Worm (Caenorhabditis elegans) whole organism, L3 larva: ENCODE measurements around the gene txt-9.

Experiments
- R02D3.7 ChIP-seq: fragments of 150-350 bp; optimal IDR thresholded peaks from 2 replicates; lab custom pipeline; 2014; ENCODE audit warnings: missing biosample characterization, missing genetic modification characterization
- ZK546.5 ChIP-seq: sonication (generic microtip); optimal IDR thresholded peaks from 2 replicates; lab custom pipeline; 2017; ENCODE audit warnings: missing biosample characterization, missing genetic modification characterization
- aly-2 ChIP-seq: fragments of 150-350 bp; optimal IDR thresholded peaks from 2 replicates; lab custom pipeline; 2014; ENCODE audit warnings: missing biosample characterization, missing genetic modification characterization
- ama-1 ChIP-seq: fragments of 150-350 bp; optimal IDR thresholded peaks from 2 replicates; lab custom pipeline; 2018
- ceh-16 ChIP-seq: sonication (generic microtip); optimal IDR thresholded peaks from 2 replicates; lab custom pipeline; 2017; ENCODE audit warnings: missing biosample characterization, missing genetic modification characterization
- ceh-28 ChIP-seq: fragments of 150-350 bp; optimal IDR thresholded peaks from 2 replicates; lab custom pipeline; 2014; ENCODE audit warnings: missing biosample characterization, missing genetic modification reagents, missing genetic modification characterization
- daf-12 ChIP-seq: fragments of 150-350 bp; optimal IDR thresholded peaks from 2 replicates; lab custom pipeline; 2014; ENCODE audit warnings: missing biosample characterization, missing genetic modification reagents, missing genetic modification characterization
- egl-27 ChIP-seq: sonication (generic microtip); optimal IDR thresholded peaks from 4 replicates; lab custom pipeline; 2017; ENCODE audit warnings: missing biosample characterization, missing genetic modification reagents, missing genetic modification characterization
- elt-1 ChIP-seq: fragments of 150-350 bp; optimal IDR thresholded peaks from 2 replicates; lab custom pipeline; 2014; ENCODE audit warnings: missing biosample characterization, missing genetic modification characterization
- elt-2 ChIP-seq: sonication (generic microtip); optimal IDR thresholded peaks from 2 replicates; lab custom pipeline; 2016; ENCODE audit warnings: missing genetic modification reagents, mild to moderate bottlenecking, missing genetic modification characterization, missing compliant biosample characterization
- elt-3 ChIP-seq, 3 experiments: fragments of 150-350 bp in 1 of 3; sonication (generic microtip) in 2 of 3; optimal IDR thresholded peaks; 2 replicates in 2 of 3; 4 replicates in 1 of 3; lab custom pipeline; 2014 to 2017; ENCODE audit warnings: missing biosample characterization in 3 of 3, missing genetic modification characterization in 3 of 3
- eor-1 ChIP-seq, 2 experiments: fragments of 150-350 bp; optimal IDR thresholded peaks; 2 replicates each; lab custom pipeline; 2014 to 2018; ENCODE audit warnings: missing biosample characterization in 2 of 2, missing genetic modification characterization in 2 of 2
- fkh-2 ChIP-seq: fragments of 150-350 bp; optimal IDR thresholded peaks from 2 replicates; lab custom pipeline; 2014; ENCODE audit warnings: missing biosample characterization, missing genetic modification reagents, missing genetic modification characterization
- fos-1 ChIP-seq: fragments of 150-350 bp; optimal IDR thresholded peaks from 2 replicates; lab custom pipeline; 2014; ENCODE audit warnings: missing biosample characterization, missing genetic modification characterization
- hmg-11 ChIP-seq: sonication (generic microtip); optimal IDR thresholded peaks from 2 replicates; lab custom pipeline; 2016; ENCODE audit warnings: missing genetic modification characterization, missing compliant biosample characterization
- lin-15B ChIP-seq: fragments of 150-350 bp; optimal IDR thresholded peaks from 2 replicates; lab custom pipeline; 2014; ENCODE audit warnings: missing biosample characterization, missing genetic modification characterization
- lin-39 ChIP-seq: fragments of 150-350 bp; optimal IDR thresholded peaks from 2 replicates; lab custom pipeline; 2018; ENCODE audit warnings: missing biosample characterization, missing genetic modification reagents, missing genetic modification characterization
- mml-1 ChIP-seq: fragments of 150-350 bp; sonication (generic microtip); optimal IDR thresholded peaks from 3 replicates; lab custom pipeline; 2014; ENCODE audit warnings: missing biosample characterization, missing genetic modification characterization
- nhr-11 ChIP-seq: fragments of 150-350 bp; optimal IDR thresholded peaks from 2 replicates; lab custom pipeline; 2014; ENCODE audit warnings: missing biosample characterization, missing genetic modification characterization
- nhr-12 ChIP-seq: fragments of 150-350 bp; optimal IDR thresholded peaks from 2 replicates; lab custom pipeline; 2014; ENCODE audit warnings: missing biosample characterization, missing genetic modification characterization
- nhr-23 ChIP-seq: fragments of 150-350 bp; optimal IDR thresholded peaks from 2 replicates; lab custom pipeline; 2014; ENCODE audit warnings: missing biosample characterization, missing genetic modification reagents, missing genetic modification characterization
- nhr-237 ChIP-seq: fragments of 150-350 bp; optimal IDR thresholded peaks from 2 replicates; lab custom pipeline; 2014; ENCODE audit warnings: missing biosample characterization, missing genetic modification characterization
- nhr-25 ChIP-seq: sonication (generic microtip); optimal IDR thresholded peaks from 2 replicates; lab custom pipeline; 2017; ENCODE audit warnings: missing biosample characterization, missing genetic modification characterization
- nhr-28 ChIP-seq: fragments of 150-350 bp; optimal IDR thresholded peaks from 2 replicates; lab custom pipeline; 2014; ENCODE audit warnings: missing biosample characterization, missing genetic modification characterization
- nhr-43 ChIP-seq: sonication (generic microtip); optimal IDR thresholded peaks from 2 replicates; lab custom pipeline; 2016; ENCODE audit warnings: mild to moderate bottlenecking, missing genetic modification characterization, missing compliant biosample characterization; ENCODE audit not compliant: poor library complexity, severe bottlenecking
- nhr-77 ChIP-seq: fragments of 150-350 bp; optimal IDR thresholded peaks from 2 replicates; lab custom pipeline; 2014; ENCODE audit warnings: missing biosample characterization, missing genetic modification characterization
- pha-4 ChIP-seq: fragments of 150-350 bp; optimal IDR thresholded peaks from 2 replicates; lab custom pipeline; 2014; ENCODE audit warnings: missing biosample characterization, missing genetic modification reagents, missing genetic modification characterization
- pqm-1 ChIP-seq: fragments of 150-350 bp; optimal IDR thresholded peaks from 2 replicates; lab custom pipeline; 2017; ENCODE audit warnings: missing biosample characterization, missing genetic modification characterization, inconsistent platforms
- sea-2 ChIP-seq: fragments of 150-350 bp; sonication (generic microtip); optimal IDR thresholded peaks from 4 replicates; lab custom pipeline; 2014; ENCODE audit warnings: missing biosample characterization, missing genetic modification reagents, missing genetic modification characterization
- skn-1 ChIP-seq: fragments of 150-350 bp; optimal IDR thresholded peaks from 2 replicates; lab custom pipeline; 2014; ENCODE audit warnings: missing biosample characterization, missing genetic modification characterization
- snpc-4 ChIP-seq: fragments of 150-350 bp; optimal IDR thresholded peaks from 2 replicates; lab custom pipeline; 2014; ENCODE audit warnings: missing biosample characterization, missing genetic modification characterization
- unc-39 ChIP-seq: sonication (generic microtip); optimal IDR thresholded peaks from 4 replicates; lab custom pipeline; 2017; ENCODE audit warnings: missing biosample characterization, missing genetic modification characterization
- ztf-4 ChIP-seq: fragments of 150-350 bp; optimal IDR thresholded peaks from 2 replicates; lab custom pipeline; 2014; ENCODE audit warnings: missing biosample characterization, missing genetic modification characterization

The txt-9 gene

ce11 chrII:5081124-5081913 lies 4.3 kb upstream of the txt-9 start, which contains the start of gene dsh-2 (continued):
- no peak for TF ChIP-seq ZK546.5 (tag; lab: Kevin White, UChicago)
- TF ChIP-seq fos-1: no peak
- TF ChIP-seq ama-1 (lab: Kevin White, UChicago): no peak
- peak; percentile 86 for TF ChIP-seq pha-4 (tag; lab: Kevin White, UChicago)
- no peak for TF ChIP-seq skn-1 (tag; lab: Kevin White, UChicago)
- no peak for TF ChIP-seq fkh-2 (tag; lab: Kevin White, UChicago)
- TF ChIP-seq nhr-28 (tag; lab: Kevin White, UChicago): no peak
- TF ChIP-seq aly-2 (tag; lab: Kevin White, UChicago): peak; percentile 26
- TF ChIP-seq ceh-28 (tag; lab: Kevin White, UChicago): peak; percentile 72
- no peak for TF ChIP-seq daf-12
- TF ChIP-seq nhr-43 (tag; lab: Kevin White, UChicago): peak; percentile 37
- no peak for TF ChIP-seq mml-1 (tag; lab: Kevin White, UChicago)
- no peak for TF ChIP-seq nhr-237 (tag; lab: Kevin White, UChicago)
- TF ChIP-seq hmg-11 (tag; lab: Kevin White, UChicago): peak; percentile 42

DNA sequence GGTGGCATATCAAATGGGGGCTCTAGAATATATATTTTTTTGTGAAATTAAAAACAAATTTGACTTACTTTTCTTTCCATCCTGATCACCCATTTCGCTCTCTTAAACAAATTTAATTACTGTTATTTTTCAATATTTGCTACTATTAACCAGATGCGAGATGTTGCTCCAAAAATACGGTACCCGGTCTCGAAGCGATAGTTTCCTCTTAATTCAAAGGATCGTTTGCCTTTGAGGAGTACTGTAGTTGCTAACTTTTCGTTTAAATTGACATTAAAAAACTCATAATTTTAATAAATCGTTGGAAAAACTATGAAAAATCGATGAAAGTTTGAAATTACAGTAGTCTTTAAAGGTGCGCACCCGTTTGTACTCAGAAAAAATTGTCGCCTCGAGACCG lies 2.2 kb upstream of the txt-9 start, which contains the start of gene C04G6.4:
Gene C04G6.4, minus strand, starts transcription at position 101 of the 400 bp plus-strand sequence.
- TF ChIP-seq fkh-2 (tag; lab: Kevin White, UChicago): no peak
- no peak for TF ChIP-seq elt-1
- TF ChIP-seq ama-1 (lab: Kevin White, UChicago): no peak
- TF ChIP-seq lin-39 (tag; lab: Kevin White, UChicago): no peak
- TF ChIP-seq nhr-11: no peak
- no peak for TF ChIP-seq sea-2 (GFP tag; lab: Kevin White, UChicago)
- TF ChIP-seq snpc-4 (tag; lab: Kevin White, UChicago): no peak
- TF ChIP-seq ztf-4 (tag; lab: Kevin White, UChicago): no peak
- no peak for TF ChIP-seq skn-1 (tag; lab: Kevin White, UChicago)
- no peak for TF ChIP-seq nhr-12 (tag; lab: Kevin White, UChicago)
- no peak for TF ChIP-seq R02D3.7 (tag; lab: Kevin White, UChicago)
- no peak for TF ChIP-seq nhr-77 (tag; lab: Kevin White, UChicago)
- no peak for TF ChIP-seq elt-3 (tag; optimal IDR thresholded peaks at IDR 0.05; lab: Kevin White, UChicago)
- TF ChIP-seq nhr-23: no peak
- no peak for TF ChIP-seq elt-2 (tag; lab: Kevin White, UChicago)
- TF ChIP-seq fos-1: no peak
- TF ChIP-seq, all 47 proteins: peak for 0

DNA sequence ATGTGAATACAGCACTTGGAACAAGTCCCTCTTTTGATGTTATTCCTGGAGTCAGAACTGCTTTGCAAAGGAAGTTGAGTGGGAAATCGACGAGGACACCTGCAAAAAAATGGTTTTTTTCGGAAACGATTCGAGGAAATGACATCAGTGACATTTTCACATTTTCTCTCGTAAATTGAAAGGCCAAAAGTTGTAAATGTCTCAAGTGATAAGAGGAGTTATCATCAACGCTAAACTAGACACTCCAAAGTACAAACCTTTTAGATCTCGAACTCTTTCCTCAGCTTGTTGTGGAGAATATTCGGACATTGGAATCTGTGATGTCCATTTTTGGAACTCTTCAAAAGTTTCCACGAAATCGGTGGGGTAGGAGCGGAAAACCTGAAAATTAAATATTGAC lies 1.4 kb upstream of the txt-9 start:
- TF ChIP-seq unc-39 (no peak), elt-2 (tag; lab: Kevin White, UChicago) (peak; percentile 79)

- TF ChIP-seq ceh-28 (tag; lab: Kevin White, UChicago) (no peak), daf-12 (no peak), ceh-16 (tag; lab: Kevin White, UChicago) (no peak), R02D3.7 (tag; lab: Kevin White, UChicago) (no peak), eor-1 (tag; optimal IDR thresholded peaks at IDR 0.05; lab: Kevin White, UChicago) (no peak), nhr-237 (tag; lab: Kevin White, UChicago) (no peak), elt-2 (tag; lab: Kevin White, UChicago) (peak; percentile 88), nhr-11 (no peak), snpc-4 (tag; lab: Kevin White, UChicago) (no peak), nhr-12 (tag; lab: Kevin White, UChicago) (no peak), lin-15B (tag; lab: Kevin White, UChicago) (no peak), nhr-25 (no peak), pha-4 (tag; lab: Kevin White, UChicago) (peak; percentile 52), egl-27 (no peak), pqm-1 (tag; lab: Kevin White, UChicago) (peak; percentile 13)
- TF ChIP-seq, all 47 proteins: peak for 3
Observed at ce11 chrII:5086143-5086542, 558 bp downstream of the txt-9 start.
